Fruit fly (Drosophila melanogaster): Measurements from ENCODE around the gene Ack.

The Ack gene

dm6 chr3L:4102496-4103257 is 5.3 kb upstream of the Ack start, which contains the start of gene CG14995 (continued):
- TF ChIP-seq CG11456 (GFP tag; IDR thresholded peaks at IDR 0.05) = no peak
- no peak for TF ChIP-seq Spps (tag; optimal IDR thresholded peaks at IDR 0.05)
- peak; percentile 51; the same call in 1 of the 2 replicates for TF ChIP-seq bbx (GFP tag; IDR thresholded peaks at IDR 0.05; ENCODE audit: partially characterized antibody)
- no peak for TF ChIP-seq CG12155 (GFP tag; optimal IDR thresholded peaks at IDR 0.05)
- TF ChIP-seq CG6813 (GFP tag; optimal IDR thresholded peaks at IDR 0.05) = no peak
- no peak for TF ChIP-seq unpg (GFP tag; optimal IDR thresholded peaks at IDR 0.05)
- peak; percentile 16 for TF ChIP-seq ftz-f1 (GFP tag; optimal IDR thresholded peaks at IDR 0.05)
- TF ChIP-seq CG2889 (GFP tag; IDR thresholded peaks at IDR 0.05) = no peak
- TF ChIP-seq CG13287 (GFP tag; IDR thresholded peaks at IDR 0.05; ENCODE audit: partially characterized antibody) = peak; percentile 69
- TF ChIP-seq Hand (GFP tag; optimal IDR thresholded peaks at IDR 0.05) = peak; percentile 34
- 0 out of 2 replicates have a peak, but pooled peaks have one; percentile 19 for TF ChIP-seq CG2129 (GFP tag; IDR thresholded peaks at IDR 0.05; ENCODE audit: partially characterized antibody)
- TF ChIP-seq ranshi (GFP tag; IDR thresholded peaks at IDR 0.05) = no peak
- TF ChIP-seq chn (GFP tag; optimal IDR thresholded peaks at IDR 0.05) = no peak
- TF ChIP-seq Nf-YC (tag; optimal IDR thresholded peaks at IDR 0.05) = peak; percentile 31
- TF ChIP-seq Jarid2 (GFP tag; optimal IDR thresholded peaks at IDR 0.05) = peak; percentile 77
- TF ChIP-seq nerfin-1 (tag; optimal IDR thresholded peaks at IDR 0.05) = peak; percentile 97
- peak; percentile 31 for TF ChIP-seq CG2712 (tag; optimal IDR thresholded peaks at IDR 0.05)
- TF ChIP-seq CG30431 (GFP tag; optimal IDR thresholded peaks at IDR 0.05) = no peak
- no peak for TF ChIP-seq Sin3A (optimal IDR thresholded peaks at IDR 0.05)
- TF ChIP-seq trem (tag; optimal IDR thresholded peaks at IDR 0.05) = no peak
- no peak for TF ChIP-seq pho (GFP tag; optimal IDR thresholded peaks at IDR 0.05)
- no peak for TF ChIP-seq CG18764 (GFP tag; optimal IDR thresholded peaks at IDR 0.05)
- TF ChIP-seq bowl (GFP tag; IDR thresholded peaks at IDR 0.05) = no peak
- peak; percentile 49; the same call in 1 of the 2 replicates for TF ChIP-seq vvl (GFP tag; IDR thresholded peaks at IDR 0.05)
- TF ChIP-seq dan (GFP tag; IDR thresholded peaks at IDR 0.05) = no peak
- peak; percentile 67 for TF ChIP-seq Scr (GFP tag; IDR thresholded peaks at IDR 0.05; ENCODE audit: partially characterized antibody)
- peak; percentile 66 for TF ChIP-seq knrl (GFP tag; IDR thresholded peaks at IDR 0.05; ENCODE audit: partially characterized antibody)
- peak; percentile 75; the same call in 1 of the 3 replicates for TF ChIP-seq CG34422 (GFP tag; IDR thresholded peaks at IDR 0.05)
- no peak for TF ChIP-seq otp (GFP tag; IDR thresholded peaks at IDR 0.05)
- no peak for TF ChIP-seq Bdp1 (GFP tag; optimal IDR thresholded peaks at IDR 0.05)
- TF ChIP-seq CG3726 (GFP tag; IDR thresholded peaks at IDR 0.05) = no peak
- TF ChIP-seq gro (GFP tag; optimal IDR thresholded peaks at IDR 0.05) = peak; percentile 24
- TF ChIP-seq zen2 (GFP tag; IDR thresholded peaks at IDR 0.05; ENCODE audit: partially characterized antibody) = no peak; the same call in 1 of the 3 replicates
- no peak for TF ChIP-seq corto (GFP tag; optimal IDR thresholded peaks at IDR 0.05)
- peak; percentile 96 for TF ChIP-seq chinmo (GFP tag; IDR thresholded peaks at IDR 0.05; ENCODE audit: partially characterized antibody)
- no peak for TF ChIP-seq CG6654 (GFP tag; optimal IDR thresholded peaks at IDR 0.05)
- TF ChIP-seq Ets65A (GFP tag) = no peak
- no peak for TF ChIP-seq Gug (GFP tag; IDR thresholded peaks at IDR 0.05)
- TF ChIP-seq CG15073 (GFP tag; optimal IDR thresholded peaks at IDR 0.05) = no peak
- TF ChIP-seq Hmr (GFP tag; optimal IDR thresholded peaks at IDR 0.05) = peak; percentile 45
- TF ChIP-seq sima (GFP tag; optimal IDR thresholded peaks at IDR 0.05) = no peak
- no peak for TF ChIP-seq CG2120 (GFP tag; optimal IDR thresholded peaks at IDR 0.05)
- no peak for TF ChIP-seq CG14667 (GFP tag; IDR thresholded peaks at IDR 0.05)
- peak; percentile 33; the same call in 1 of the 2 replicates for TF ChIP-seq ato (GFP tag; IDR thresholded peaks at IDR 0.05; ENCODE audit: partially characterized antibody)
- no peak for TF ChIP-seq CG8089 (GFP tag; optimal IDR thresholded peaks at IDR 0.05)
- TF ChIP-seq Hsf (GFP tag; optimal IDR thresholded peaks at IDR 0.05) = no peak
- TF ChIP-seq pfk (GFP tag; optimal IDR thresholded peaks at IDR 0.05) = no peak
- TF ChIP-seq CG10431 (GFP tag; optimal IDR thresholded peaks at IDR 0.05) = no peak
- no peak for TF ChIP-seq Asciz (GFP tag; optimal IDR thresholded peaks at IDR 0.05)

Measured in whole organism, embryonic.